Fruit fly (Drosophila melanogaster) whole organism, pupa: ENCODE results near the gene dpp.
A peak's percentile ranks its signal among the peaks of the same experiment; 100 is the strongest.

Experiments
- CG10348 ChIP-seq: fragments of 200-800 bp; sonication (Bioruptor generic); IDR thresholded peaks from 2 replicates; pipeline ENCODE4 v1.3.6; 2022; ENCODE audit warnings: missing biosample characterization, missing genetic modification characterization
- CG12605 ChIP-seq: fragments of 200-800 bp; sonication (Bioruptor generic); IDR thresholded peaks from 2 replicates; pipeline ENCODE4 v1.3.6; 2022; ENCODE audit warnings: missing biosample characterization, missing genetic modification characterization
- CG13204 ChIP-seq: fragments of 200-800 bp; sonication (Bioruptor generic); optimal IDR thresholded peaks from 2 replicates; lab custom pipeline; 2018; ENCODE audit warnings: missing biosample characterization, mild to moderate bottlenecking, missing genetic modification characterization, moderate library complexity
- CG14655 ChIP-seq: fragments of 200-800 bp; sonication (Bioruptor generic); optimal IDR thresholded peaks from 3 replicates; lab custom pipeline; 2017; ENCODE audit warnings: mild to moderate bottlenecking, missing biosample characterization, missing genetic modification reagents, missing genetic modification characterization
- CG15710 ChIP-seq: fragments of 200-800 bp; sonication (Bioruptor generic); optimal IDR thresholded peaks from 2 replicates; lab custom pipeline; 2018; ENCODE audit warnings: missing biosample characterization, mild to moderate bottlenecking, missing genetic modification characterization, moderate library complexity
- CG17806 ChIP-seq: fragments of 200-800 bp; sonication (Bioruptor generic); optimal IDR thresholded peaks from 2 replicates; lab custom pipeline; 2018; ENCODE audit warnings: missing biosample characterization, mild to moderate bottlenecking, missing genetic modification characterization, moderate library complexity
- CG32121 ChIP-seq: fragments of 200-800 bp; sonication (Bioruptor generic); IDR thresholded peaks from 2 replicates; pipeline ENCODE4 v1.3.6; 2022; ENCODE audit warnings: missing biosample characterization, missing genetic modification characterization
- CG34367 ChIP-seq: fragments of 200-800 bp; sonication (Bioruptor generic); optimal IDR thresholded peaks from 2 replicates; lab custom pipeline; 2018; ENCODE audit warnings: missing biosample characterization, mild to moderate bottlenecking, missing genetic modification characterization
- CG4496 ChIP-seq: fragments of 200-800 bp; sonication (Bioruptor generic); IDR thresholded peaks from 3 replicates; pipeline ENCODE4 v1.3.6; 2022; ENCODE audit warnings: missing biosample characterization, missing genetic modification characterization
- CG8159 ChIP-seq: fragments of 200-800 bp; sonication (Bioruptor generic); optimal IDR thresholded peaks from 3 replicates; lab custom pipeline; 2018; ENCODE audit warnings: missing biosample characterization, mild to moderate bottlenecking, missing genetic modification characterization, moderate library complexity
- CG8301 ChIP-seq: fragments of 200-800 bp; sonication (Bioruptor generic); optimal IDR thresholded peaks from 2 replicates; lab custom pipeline; 2018; ENCODE audit warnings: missing biosample characterization, mild to moderate bottlenecking, missing genetic modification characterization
- CG9948 ChIP-seq: fragments of 200-800 bp; sonication (Bioruptor generic); optimal IDR thresholded peaks from 2 replicates; lab custom pipeline; 2018; ENCODE audit warnings: missing biosample characterization, mild to moderate bottlenecking, missing genetic modification characterization, moderate library complexity
- D1 ChIP-seq: fragments of 200-800 bp; sonication (Bioruptor generic); optimal IDR thresholded peaks from 2 replicates; lab custom pipeline; 2018; ENCODE audit warnings: missing biosample characterization, mild to moderate bottlenecking, missing genetic modification characterization, moderate library complexity
- EcR ChIP-seq: fragments of 200-800 bp; sonication (Bioruptor generic); optimal IDR thresholded peaks from 3 replicates; lab custom pipeline; 2019; ENCODE audit warnings: missing biosample characterization, missing genetic modification characterization, mild to moderate bottlenecking, moderate library complexity, missing genetic modification reagents
- Ets98B ChIP-seq: fragments of 200-800 bp; sonication (Bioruptor generic); IDR thresholded peaks from 2 replicates; pipeline ENCODE4 v1.3.6; 2022; ENCODE audit warnings: missing biosample characterization, missing genetic modification characterization
- Pif1A ChIP-seq: fragments of 200-800 bp; sonication (Bioruptor generic); optimal IDR thresholded peaks from 3 replicates; lab custom pipeline; 2016; ENCODE audit warnings: missing biosample characterization, missing genetic modification characterization
- Pif1B ChIP-seq: fragments of 200-800 bp; sonication (Bioruptor generic); optimal IDR thresholded peaks from 3 replicates; lab custom pipeline; 2016; ENCODE audit warnings: missing biosample characterization, missing genetic modification characterization
- Snoo ChIP-seq: fragments of 200-800 bp; sonication (Bioruptor generic); optimal IDR thresholded peaks from 3 replicates; lab custom pipeline; 2017; ENCODE audit warnings: missing biosample characterization, mild to moderate bottlenecking, missing genetic modification characterization, inconsistent platforms
- fd96Ca ChIP-seq: fragments of 200-800 bp; sonication (Bioruptor generic); IDR thresholded peaks from 3 replicates; pipeline ENCODE4 v1.3.6; 2022; ENCODE audit warnings: missing biosample characterization, missing genetic modification characterization
- gl ChIP-seq: fragments of 200-800 bp; sonication (Bioruptor generic); optimal IDR thresholded peaks from 2 replicates; lab custom pipeline; 2018; ENCODE audit warnings: missing biosample characterization, mild to moderate bottlenecking, missing genetic modification characterization
- rn ChIP-seq: fragments of 200-800 bp; sonication (Bioruptor generic); IDR thresholded peaks from 2 replicates; pipeline ENCODE4 v1.3.6; 2022; ENCODE audit warnings: missing biosample characterization, missing genetic modification characterization

The dpp gene

dm6 chr2L:2415109-2415508, 13.1 kb upstream of the dpp start, which contains the start of gene CG18641:
Gene CG18641 (minus strand): TSS chr2L:2415322.
- no peak for TF ChIP-seq CG9948
- no peak for TF ChIP-seq EcR
- no peak for TF ChIP-seq D1 (tag; lab: Kevin White, UChicago)
- TF ChIP-seq CG32121 (GFP tag; lab: Robert Waterston, UW): no peak; the same call in 1 of the 2 replicates
- TF ChIP-seq CG8301 (tag; lab: Kevin White, UChicago): no peak
- no peak for TF ChIP-seq gl (tag; lab: Kevin White, UChicago)
- TF ChIP-seq CG8159 (tag; lab: Kevin White, UChicago): no peak
- TF ChIP-seq CG13204 (GFP tag; lab: Kevin White, UChicago): no peak
- TF ChIP-seq CG12605: no peak
- no peak for TF ChIP-seq CG10348 (GFP tag; lab: Robert Waterston, UW)
- TF ChIP-seq CG4496: no peak
- no peak for TF ChIP-seq CG17806
- no peak for TF ChIP-seq Pif1A (GFP tag; lab: Kevin White, UChicago)
- no peak for TF ChIP-seq rn (GFP tag; lab: Robert Waterston, UW)
- no peak for TF ChIP-seq fd96Ca (GFP tag; lab: Robert Waterston, UW)
- TF ChIP-seq CG14655: no peak
- no peak for TF ChIP-seq Snoo (tag; lab: Kevin White, UChicago)
- TF ChIP-seq Pif1B (GFP tag; lab: Kevin White, UChicago): no peak

- TF ChIP-seq CG34367 (no peak), CG17806 (no peak), Pif1A (GFP tag; lab: Kevin White, UChicago) (no peak), CG8301 (tag; lab: Kevin White, UChicago) (no peak), CG10348 (GFP tag; lab: Robert Waterston, UW) (no peak), rn (GFP tag; lab: Robert Waterston, UW) (no peak)
Observed at dm6 chr2L:2416620-2417019, 11.6 kb upstream of the dpp start, which contains the start of gene CG31948. Gene CG31948 (minus strand): TSS chr2L:2416720.

dm6 chr2L:2417865-2418264, 10.3 kb upstream of the dpp start, which contains the start of gene CG34448:
Gene CG34448 (minus strand): TSS chr2L:2417965.
- TF ChIP-seq Pif1A (GFP tag; lab: Kevin White, UChicago) (no peak), gl (tag; lab: Kevin White, UChicago) (no peak), CG14655 (no peak), CG34367 (no peak), CG8301 (tag; lab: Kevin White, UChicago) (no peak), CG10348 (GFP tag; lab: Robert Waterston, UW) (no peak), CG4496 (no peak), Snoo (tag; lab: Kevin White, UChicago) (no peak), CG8159 (tag; lab: Kevin White, UChicago) (no peak), CG17806 (no peak), Pif1B (GFP tag; lab: Kevin White, UChicago) (no peak), CG12605 (no peak), Ets98B (GFP tag; lab: Robert Waterston, UW) (no peak), CG9948 (no peak), fd96Ca (GFP tag; lab: Robert Waterston, UW) (no peak)

dm6 chr2L:2419913-2420312, 8.3 kb upstream of the dpp start, which contains the start of gene CG34447:
Gene CG34447 (minus strand): TSS chr2L:2420013.
- TF ChIP-seq CG17806 (no peak), CG8159 (tag; lab: Kevin White, UChicago) (no peak), CG32121 (GFP tag; lab: Robert Waterston, UW) (no peak), rn (GFP tag; lab: Robert Waterston, UW) (no peak), gl (tag; lab: Kevin White, UChicago) (no peak)

dm6 chr2L:2420490-2420889, 7.7 kb upstream of the dpp start, which contains the start of gene CG9886:
Gene CG9886 (plus strand): TSS chr2L:2420830.
- TF ChIP-seq CG8159 (tag; lab: Kevin White, UChicago) (peak; percentile 57), CG15710 (no peak), CG8301 (tag; lab: Kevin White, UChicago) (peak; percentile 50), CG34367 (peak; percentile 32), CG14655 (peak; percentile 37), Pif1A (GFP tag; lab: Kevin White, UChicago) (no peak), rn (GFP tag; lab: Robert Waterston, UW) (no peak), CG4496 (peak; percentile 62; the same call in 2 of the 3 replicates), Ets98B (GFP tag; lab: Robert Waterston, UW) (peak; percentile 56; the same call in 1 of the 2 replicates), D1 (tag; lab: Kevin White, UChicago) (no peak), EcR (no peak), fd96Ca (GFP tag; lab: Robert Waterston, UW) (no peak), Pif1B (GFP tag; lab: Kevin White, UChicago) (peak; percentile 43), CG10348 (GFP tag; lab: Robert Waterston, UW) (no peak), CG17806 (no peak), CG13204 (GFP tag; lab: Kevin White, UChicago) (no peak), gl (tag; lab: Kevin White, UChicago) (no peak), CG9948 (peak; percentile 50), Snoo (tag; lab: Kevin White, UChicago) (no peak), CG32121 (GFP tag; lab: Robert Waterston, UW) (peak; percentile 32; the same call in 1 of the 2 replicates), CG12605 (no peak)

- no peak for TF ChIP-seq CG14655
- TF ChIP-seq CG15710: no peak
Observed at dm6 chr2L:2424497-2424896, 3.7 kb upstream of the dpp start, which contains the start of gene CG44139. Gene CG44139 (plus strand): TSS chr2L:2424797.
